Worm (Caenorhabditis elegans) whole organism, young adult: ENCODE results near the gene nep-17.
A peak's percentile ranks its signal among the peaks of the same experiment; 100 is the strongest.

ENCODE experiments used
- B0019.2 ChIP-seq: fragments of 200-800 bp; sonication (Bioruptor generic); conservative IDR thresholded peaks from 2 replicates; pipeline ENCODE4 v1.3.6; 2022; ENCODE audit warnings: missing genetic modification reagents, missing genetic modification characterization, missing compliant biosample characterization
- B0261.1 ChIP-seq: sonication (generic microtip); optimal IDR thresholded peaks from 2 replicates; lab custom pipeline; 2016; ENCODE audit warnings: mild to moderate bottlenecking, missing genetic modification characterization, moderate library complexity, missing compliant biosample characterization
- C06A6.2 ChIP-seq: fragments of 200-800 bp; sonication (Bioruptor generic); conservative IDR thresholded peaks from 2 replicates; pipeline ENCODE4 v1.3.6; 2022; ENCODE audit warnings: missing genetic modification characterization, missing compliant biosample characterization
- D2030.7 ChIP-seq: fragments of 200-800 bp; sonication (Bioruptor generic); IDR thresholded peaks from 2 replicates; pipeline ENCODE4 v1.3.6; 2022; ENCODE audit warnings: missing genetic modification reagents, missing genetic modification characterization, missing compliant biosample characterization
- F33H1.4 ChIP-seq: fragments of 200-800 bp; sonication (Bioruptor generic); IDR thresholded peaks from 2 replicates; pipeline ENCODE4 v1.3.6; 2022; ENCODE audit warnings: missing genetic modification reagents, missing genetic modification characterization, missing compliant biosample characterization
- F55B11.4 ChIP-seq: sonication (generic microtip); optimal IDR thresholded peaks from 2 replicates; lab custom pipeline; 2016; ENCODE audit warnings: missing compliant biosample characterization, missing genetic modification characterization, borderline replicate concordance; ENCODE audit not compliant: insufficient read depth
- K11D2.4 ChIP-seq: fragments of 200-800 bp; sonication (Bioruptor generic); IDR thresholded peaks from 2 replicates; pipeline ENCODE4 v1.3.6; 2022; ENCODE audit warnings: missing genetic modification reagents, missing genetic modification characterization, missing compliant biosample characterization
- T26A5.8 ChIP-seq: sonication (generic microtip); optimal IDR thresholded peaks from 2 replicates; lab custom pipeline; 2016; ENCODE audit warnings: missing genetic modification characterization, missing compliant biosample characterization
- Y67H2A.10 ChIP-seq: fragments of 200-800 bp; sonication (Bioruptor generic); conservative IDR thresholded peaks from 2 replicates; pipeline ENCODE4 v1.3.6; 2022; ENCODE audit warnings: missing genetic modification reagents, missing genetic modification characterization, missing compliant biosample characterization
- ZK185.1 ChIP-seq: sonication (generic microtip); optimal IDR thresholded peaks from 2 replicates; lab custom pipeline; 2016; ENCODE audit warnings: mild to moderate bottlenecking, missing genetic modification characterization, missing compliant biosample characterization; ENCODE audit not compliant: poor library complexity, severe bottlenecking
- akir-1 ChIP-seq: fragments of 200-800 bp; sonication (Bioruptor generic); optimal IDR thresholded peaks from 2 replicates; lab custom pipeline; 2018; ENCODE audit warnings: mild to moderate bottlenecking, missing genetic modification characterization, moderate library complexity, missing compliant biosample characterization
- attf-3 ChIP-seq: fragments of 200-800 bp; sonication (Bioruptor generic); conservative IDR thresholded peaks from 2 replicates; pipeline ENCODE4 v1.3.6; 2022; ENCODE audit warnings: missing genetic modification reagents, missing genetic modification characterization, missing compliant biosample characterization
- cebp-1 ChIP-seq, 2 experiments: fragments of 200-800 bp in 1 of 2; sonication (Bioruptor generic) in 1 of 2; sonication (generic microtip) in 1 of 2; IDR thresholded peaks in 1 of 2; optimal IDR thresholded peaks in 1 of 2; 2 replicates each; pipeline versions ENCODE4 v1.3.6 to Lab custom; 2017 to 2022; ENCODE audit warnings: missing compliant biosample characterization in 2 of 2, missing genetic modification characterization in 2 of 2, mild to moderate bottlenecking in 1 of 2, missing genetic modification reagents in 1 of 2, moderate library complexity in 1 of 2
- ceh-100 ChIP-seq: fragments of 200-800 bp; sonication (Bioruptor generic); IDR thresholded peaks from 2 replicates; pipeline ENCODE4 v1.3.6; 2022; ENCODE audit warnings: missing genetic modification reagents, missing genetic modification characterization, missing compliant biosample characterization
- ceh-58 ChIP-seq: fragments of 200-800 bp; sonication (Bioruptor generic); IDR thresholded peaks from 2 replicates; pipeline ENCODE4 v1.3.6; 2022; ENCODE audit warnings: missing genetic modification characterization, missing compliant biosample characterization
- dpff-1 ChIP-seq: sonication (generic microtip); optimal IDR thresholded peaks from 2 replicates; lab custom pipeline; 2017; ENCODE audit warnings: mild to moderate bottlenecking, missing genetic modification characterization, missing compliant biosample characterization
- efl-1 ChIP-seq: fragments of 150-350 bp; optimal IDR thresholded peaks from 2 replicates; lab custom pipeline; 2014; ENCODE audit warnings: missing biosample characterization, missing genetic modification reagents, missing genetic modification characterization
- egrh-3 ChIP-seq: fragments of 200-800 bp; sonication (Bioruptor generic); IDR thresholded peaks from 2 replicates; pipeline ENCODE4 v1.3.6; 2022; ENCODE audit warnings: missing genetic modification reagents, missing genetic modification characterization, missing compliant biosample characterization
- ekl-4 ChIP-seq: fragments of 200-800 bp; sonication (Bioruptor generic); IDR thresholded peaks from 2 replicates; pipeline ENCODE4 v1.3.6; 2022; ENCODE audit warnings: missing genetic modification reagents, missing genetic modification characterization, missing compliant biosample characterization
- gei-17 ChIP-seq: fragments of 200-800 bp; sonication (Bioruptor generic); optimal IDR thresholded peaks from 2 replicates; lab custom pipeline; 2018; ENCODE audit warnings: mild to moderate bottlenecking, missing genetic modification characterization, missing compliant biosample characterization
- him-1 ChIP-seq: sonication (generic microtip); optimal IDR thresholded peaks from 2 replicates; lab custom pipeline; 2016; ENCODE audit warnings: missing genotype, missing genetic modification reagents, missing genetic modification characterization, missing compliant biosample characterization
- hlh-26 ChIP-seq: fragments of 200-800 bp; sonication (Bioruptor generic); conservative IDR thresholded peaks from 2 replicates; pipeline ENCODE4 v1.3.6; 2022; ENCODE audit warnings: missing genetic modification reagents, missing genetic modification characterization, missing compliant biosample characterization
- let-526 ChIP-seq: fragments of 200-800 bp; sonication (Bioruptor generic); IDR thresholded peaks from 2 replicates; pipeline ENCODE4 v1.3.6; 2022; ENCODE audit warnings: missing genetic modification reagents, missing genetic modification characterization, missing compliant biosample characterization
- lin-26 ChIP-seq: fragments of 200-800 bp; sonication (Bioruptor generic); IDR thresholded peaks from 2 replicates; pipeline ENCODE4 v1.3.6; 2022; ENCODE audit warnings: missing genetic modification reagents, missing genetic modification characterization, missing compliant biosample characterization
- lin-35 ChIP-seq, 3 experiments: fragments of 150-350 bp in 2 of 3; sonication (generic microtip) in 1 of 3; optimal IDR thresholded peaks; 2 replicates each; lab custom pipeline; 2014 to 2018; ENCODE audit warnings: missing biosample characterization in 3 of 3, missing genetic modification characterization in 3 of 3, missing genetic modification reagents in 3 of 3
- lir-1 ChIP-seq: fragments of 200-800 bp; sonication (Bioruptor generic); conservative IDR thresholded peaks from 2 replicates; pipeline ENCODE4 v1.3.6; 2022; ENCODE audit warnings: missing genetic modification reagents, missing genetic modification characterization, missing compliant biosample characterization
- lsy-27 ChIP-seq: sonication (generic microtip); optimal IDR thresholded peaks from 2 replicates; lab custom pipeline; 2017; ENCODE audit warnings: missing genetic modification characterization, mild to moderate bottlenecking, missing compliant biosample characterization, antibody characterized with exemption, missing genotype, borderline replicate concordance; ENCODE audit not compliant: insufficient read depth
- madf-10 ChIP-seq: sonication (generic microtip); optimal IDR thresholded peaks from 2 replicates; lab custom pipeline; 2016; ENCODE audit warnings: mild to moderate bottlenecking, missing genetic modification characterization, missing compliant biosample characterization
- madf-6 ChIP-seq: fragments of 200-800 bp; sonication (Bioruptor generic); IDR thresholded peaks from 2 replicates; pipeline ENCODE4 v1.3.6; 2022; ENCODE audit warnings: missing genetic modification reagents, missing genetic modification characterization, missing compliant biosample characterization
- madf-8 ChIP-seq: fragments of 200-800 bp; sonication (Bioruptor generic); conservative IDR thresholded peaks from 2 replicates; pipeline ENCODE4 v1.3.6; 2022; ENCODE audit warnings: missing genetic modification reagents, missing genetic modification characterization, missing compliant biosample characterization
- mel-28 ChIP-seq: sonication (generic microtip); optimal IDR thresholded peaks from 2 replicates; lab custom pipeline; 2016; ENCODE audit warnings: borderline replicate concordance, mild to moderate bottlenecking, missing genetic modification characterization, missing compliant biosample characterization
- nhr-80 ChIP-seq: sonication (generic microtip); optimal IDR thresholded peaks from 2 replicates; lab custom pipeline; 2016; ENCODE audit warnings: missing genetic modification characterization, missing compliant biosample characterization
- pha-4 ChIP-seq: fragments of 150-350 bp; sonication (generic microtip); optimal IDR thresholded peaks from 2 replicates; lab custom pipeline; 2014; ENCODE audit warnings: missing biosample characterization, missing genetic modification reagents, missing genetic modification characterization
- rcor-1 ChIP-seq: fragments of 200-800 bp; sonication (Bioruptor generic); IDR thresholded peaks from 2 replicates; pipeline ENCODE4 v1.3.6; 2022; ENCODE audit warnings: missing genetic modification reagents, missing genetic modification characterization, missing compliant biosample characterization
- sdz-38 ChIP-seq: sonication (generic microtip); optimal IDR thresholded peaks from 2 replicates; lab custom pipeline; 2016; ENCODE audit warnings: missing genotype, missing genetic modification characterization, missing compliant biosample characterization
- sea-2 ChIP-seq: fragments of 200-800 bp; sonication (Bioruptor generic); IDR thresholded peaks from 2 replicates; pipeline ENCODE4 v1.3.6; 2022; ENCODE audit warnings: missing genetic modification characterization, missing compliant biosample characterization
- snpc-1.1 ChIP-seq: sonication (generic microtip); optimal IDR thresholded peaks from 2 replicates; lab custom pipeline; 2017; ENCODE audit warnings: missing genetic modification characterization, mild to moderate bottlenecking, missing compliant biosample characterization, antibody characterized with exemption, moderate library complexity, missing genotype, missing genetic modification reagents; ENCODE audit not compliant: insufficient read depth
- sptf-2 ChIP-seq: fragments of 200-800 bp; sonication (Bioruptor generic); optimal IDR thresholded peaks from 2 replicates; lab custom pipeline; 2018; ENCODE audit warnings: mild to moderate bottlenecking, missing genetic modification characterization, missing compliant biosample characterization
- tbx-9 ChIP-seq: sonication (generic microtip); optimal IDR thresholded peaks from 2 replicates; lab custom pipeline; 2016; ENCODE audit warnings: borderline replicate concordance, missing genetic modification characterization, inconsistent platforms, missing compliant biosample characterization
- xnd-1 ChIP-seq: sonication (generic microtip); optimal IDR thresholded peaks from 2 replicates; lab custom pipeline; 2016; ENCODE audit warnings: missing genotype, missing genetic modification reagents, missing genetic modification characterization, missing compliant biosample characterization
- zfh-2 ChIP-seq: fragments of 200-800 bp; sonication (Bioruptor generic); conservative IDR thresholded peaks from 2 replicates; pipeline ENCODE4 v1.3.6; 2022; ENCODE audit warnings: missing genetic modification reagents, missing genetic modification characterization, missing compliant biosample characterization
- zim-3 ChIP-seq: sonication (generic microtip); optimal IDR thresholded peaks from 2 replicates; lab custom pipeline; 2017; ENCODE audit warnings: mild to moderate bottlenecking, missing genetic modification characterization, moderate library complexity, missing compliant biosample characterization
- ztf-18 ChIP-seq: sonication (generic microtip); optimal IDR thresholded peaks from 2 replicates; lab custom pipeline; 2016; ENCODE audit warnings: missing genotype, mild to moderate bottlenecking, missing genetic modification characterization, missing compliant biosample characterization
- ztf-26 ChIP-seq: sonication (generic microtip); optimal IDR thresholded peaks from 2 replicates; lab custom pipeline; 2017; ENCODE audit warnings: missing genetic modification characterization, missing compliant biosample characterization
- ztf-3 ChIP-seq: fragments of 200-800 bp; sonication (Bioruptor generic); optimal IDR thresholded peaks from 2 replicates; lab custom pipeline; 2018; ENCODE audit warnings: mild to moderate bottlenecking, missing genetic modification characterization, missing compliant biosample characterization
- ztf-6 ChIP-seq: fragments of 200-800 bp; sonication (Bioruptor generic); IDR thresholded peaks from 2 replicates; pipeline ENCODE4 v1.3.6; 2022; ENCODE audit warnings: missing genetic modification reagents, missing genetic modification characterization, missing compliant biosample characterization

The nep-17 gene

ce11 chrII:13460592-13461395 is 46.8 kb upstream of the nep-17 start, which contains the start of gene pqn-27 (continued):
- TF ChIP-seq cebp-1 (GFP tag; IDR thresholded peaks at IDR 0.05; lab: Robert Waterston, UW) (no peak), cebp-1 (tag; optimal IDR thresholded peaks at IDR 0.05; lab: Kevin White, UChicago) (peak; percentile 50), snpc-1.1 (no peak), let-526 (no peak), D2030.7 (GFP tag; lab: Robert Waterston, UW) (no peak), hlh-26 (no peak), ceh-100 (no peak), him-1 (tag; lab: Kevin White, UChicago) (no peak), lin-26 (GFP tag; lab: Robert Waterston, UW) (no peak), C06A6.2 (peak; percentile 55; the same call in 1 of the 2 replicates), zfh-2 (GFP tag; lab: Robert Waterston, UW) (0 out of 2 replicates have a peak, but pooled peaks have one; percentile 18), lir-1 (GFP tag; lab: Robert Waterston, UW) (no peak), egrh-3 (GFP tag; lab: Robert Waterston, UW) (no peak), mel-28 (no peak), lin-35 (GFP tag; optimal IDR thresholded peaks at IDR 0.05; lab: Kevin White, UChicago) (peak in 1 of 3 experiments; percentile 54), F33H1.4 (GFP tag; lab: Robert Waterston, UW) (no peak), sptf-2 (GFP tag; lab: Kevin White, UChicago) (no peak), dpff-1 (no peak), ztf-6 (GFP tag; lab: Robert Waterston, UW) (no peak), ekl-4 (GFP tag; lab: Robert Waterston, UW) (no peak), madf-10 (tag; lab: Kevin White, UChicago) (no peak), attf-3 (no peak), K11D2.4 (GFP tag; lab: Robert Waterston, UW) (peak; percentile 40; the same call in 1 of the 2 replicates), B0261.1 (tag; lab: Kevin White, UChicago) (no peak), T26A5.8 (tag; lab: Kevin White, UChicago) (peak; percentile 23), tbx-9 (no peak), ztf-3 (peak; percentile 39), Y67H2A.10 (no peak), ztf-26 (peak; percentile 85), efl-1 (no peak), pha-4 (tag; lab: Kevin White, UChicago) (peak; percentile 80), rcor-1 (GFP tag; lab: Robert Waterston, UW) (peak; percentile 44; the same call in 1 of the 2 replicates), B0019.2 (no peak), akir-1 (GFP tag; lab: Kevin White, UChicago) (no peak), lsy-27 (tag; lab: Kevin White, UChicago) (no peak), gei-17 (GFP tag; lab: Kevin White, UChicago) (peak; percentile 40), sdz-38 (tag; lab: Kevin White, UChicago) (no peak), madf-8 (GFP tag; lab: Robert Waterston, UW) (no peak), madf-6 (GFP tag; lab: Robert Waterston, UW) (peak; percentile 68), nhr-80 (tag; lab: Kevin White, UChicago) (peak; percentile 36), ztf-18 (no peak), zim-3 (tag; lab: Kevin White, UChicago) (no peak), ZK185.1 (no peak), xnd-1 (tag; lab: Kevin White, UChicago) (no peak), ceh-58 (GFP tag; lab: Robert Waterston, UW) (no peak), F55B11.4 (tag; lab: Kevin White, UChicago) (no peak), sea-2 (GFP tag; lab: Robert Waterston, UW) (no peak)
